Fruit fly (Drosophila melanogaster) whole organism, embryonic: Measurements from ENCODE around the gene CG8176.

Experiments
- ATbp ChIP-seq: fragments of 200-800 bp; sonication (Bioruptor generic); optimal IDR thresholded peaks from 2 replicates; lab custom pipeline; 2017; ENCODE audit warnings: missing biosample characterization, mild to moderate bottlenecking, missing genetic modification characterization, missing genetic modification reagents
- CG10209 ChIP-seq: fragments of 200-800 bp; sonication (Bioruptor generic); optimal IDR thresholded peaks from 3 replicates; lab custom pipeline; 2017; ENCODE audit warnings: missing biosample characterization, mild to moderate bottlenecking, missing genetic modification characterization, missing genetic modification reagents
- CG10274 ChIP-seq: fragments of 200-800 bp; sonication (Bioruptor generic); optimal IDR thresholded peaks from 3 replicates; lab custom pipeline; 2017; ENCODE audit warnings: missing biosample characterization, mild to moderate bottlenecking, missing genetic modification characterization
- CG10366 ChIP-seq: fragments of 200-800 bp; sonication (Bioruptor generic); IDR thresholded peaks from 2 replicates; pipeline ENCODE4 v1.3.6; 2022; ENCODE audit warnings: missing biosample characterization, missing genetic modification characterization
- CG10431 ChIP-seq: fragments of 200-800 bp; sonication (Bioruptor generic); optimal IDR thresholded peaks from 3 replicates; lab custom pipeline; 2018; ENCODE audit warnings: missing biosample characterization, mild to moderate bottlenecking, missing genetic modification characterization
- CG10462 ChIP-seq: fragments of 200-800 bp; sonication (Bioruptor generic); optimal IDR thresholded peaks from 2 replicates; lab custom pipeline; 2016; ENCODE audit warnings: missing biosample characterization, missing genetic modification characterization
- CG10654 ChIP-seq: fragments of 200-800 bp; sonication (Bioruptor generic); optimal IDR thresholded peaks from 2 replicates; lab custom pipeline; 2016; ENCODE audit warnings: missing biosample characterization, missing genetic modification characterization
- CG11696 ChIP-seq: fragments of 200-800 bp; sonication (Bioruptor generic); IDR thresholded peaks from 2 replicates; pipeline ENCODE4 v1.3.6; 2022; ENCODE audit warnings: missing biosample characterization, missing genetic modification characterization
- CG12942 ChIP-seq: fragments of 200-800 bp; sonication (Bioruptor generic); optimal IDR thresholded peaks from 3 replicates; lab custom pipeline; 2016; ENCODE audit warnings: missing biosample characterization, missing genetic modification characterization
- CG14050 ChIP-seq: fragments of 200-800 bp; sonication (Bioruptor generic); IDR thresholded peaks from 3 replicates; pipeline ENCODE4 v1.3.6; 2022; ENCODE audit warnings: missing biosample characterization, missing genetic modification characterization
- CG15601 ChIP-seq: fragments of 200-800 bp; sonication (Bioruptor generic); optimal IDR thresholded peaks from 3 replicates; lab custom pipeline; 2019; ENCODE audit warnings: missing biosample characterization, mild to moderate bottlenecking, missing genetic modification characterization, moderate library complexity
- CG18476 ChIP-seq: fragments of 200-800 bp; sonication (Bioruptor generic); optimal IDR thresholded peaks from 2 replicates; lab custom pipeline; 2016; ENCODE audit warnings: missing biosample characterization, mild to moderate bottlenecking, missing genetic modification characterization
- CG2202 ChIP-seq: fragments of 200-800 bp; sonication (Bioruptor generic); optimal IDR thresholded peaks from 2 replicates; lab custom pipeline; 2018; ENCODE audit warnings: missing biosample characterization, mild to moderate bottlenecking, missing genetic modification characterization
- CG42726 ChIP-seq: fragments of 200-800 bp; sonication (Bioruptor generic); IDR thresholded peaks from 2 replicates; pipeline ENCODE4 v1.3.6; 2022; ENCODE audit warnings: missing biosample characterization, missing genetic modification characterization; ENCODE audit not compliant: partially characterized antibody
- CG4282 ChIP-seq: fragments of 200-800 bp; sonication (Bioruptor generic); optimal IDR thresholded peaks from 2 replicates; lab custom pipeline; 2016; ENCODE audit warnings: missing biosample characterization, missing genetic modification characterization
- CG4617 ChIP-seq: fragments of 200-800 bp; sonication (Bioruptor generic); optimal IDR thresholded peaks from 3 replicates; lab custom pipeline; 2016; ENCODE audit warnings: missing biosample characterization, missing genetic modification characterization, borderline replicate concordance
- CG4820 ChIP-seq: fragments of 200-800 bp; sonication (Bioruptor generic); optimal IDR thresholded peaks from 3 replicates; lab custom pipeline; 2016; ENCODE audit warnings: missing biosample characterization, missing genetic modification characterization
- CG5180 ChIP-seq: fragments of 200-800 bp; sonication (Bioruptor generic); optimal IDR thresholded peaks from 3 replicates; lab custom pipeline; 2017; ENCODE audit warnings: missing biosample characterization, missing genetic modification characterization, mild to moderate bottlenecking, moderate library complexity, missing genetic modification reagents
- CG9215 ChIP-seq: fragments of 200-800 bp; sonication (Bioruptor generic); IDR thresholded peaks from 2 replicates; pipeline ENCODE4 v1.3.6; 2022; ENCODE audit warnings: missing biosample characterization, missing genetic modification characterization
- D ChIP-seq, 2 experiments: fragments of 200-800 bp in 1 of 2; fragments of >200 bp in 1 of 2; sonication (Bioruptor generic) in 1 of 2; optimal IDR thresholded peaks; 2 replicates in 1 of 2; 3 replicates in 1 of 2; lab custom pipeline; 2017; ENCODE audit warnings: mild to moderate bottlenecking in 1 of 2, missing biosample characterization in 1 of 2, missing genetic modification characterization in 1 of 2, missing genetic modification reagents in 1 of 2
- D19A ChIP-seq: fragments of 200-800 bp; optimal IDR thresholded peaks from 3 replicates; lab custom pipeline; 2019; ENCODE audit warnings: missing biosample characterization, mild to moderate bottlenecking, missing genetic modification characterization, moderate library complexity
- Dbx ChIP-seq: fragments of 200-800 bp; sonication (Bioruptor generic); IDR thresholded peaks from 3 replicates; pipeline ENCODE4 v1.3.6; 2022; ENCODE audit warnings: missing biosample characterization, missing genetic modification characterization
- ERR ChIP-seq: fragments of 200-800 bp; sonication (Bioruptor generic); optimal IDR thresholded peaks from 2 replicates; lab custom pipeline; 2016; ENCODE audit warnings: missing biosample characterization, missing genetic modification characterization
- Hand ChIP-seq: fragments of 200-800 bp; sonication (Bioruptor generic); optimal IDR thresholded peaks from 2 replicates; lab custom pipeline; 2017; ENCODE audit warnings: mild to moderate bottlenecking, missing biosample characterization, missing genetic modification reagents, missing genetic modification characterization
- HmgZ ChIP-seq: fragments of 200-800 bp; sonication (Bioruptor generic); optimal IDR thresholded peaks from 2 replicates; lab custom pipeline; 2018; ENCODE audit warnings: missing biosample characterization, mild to moderate bottlenecking, missing genetic modification characterization
- Lpt ChIP-seq: fragments of >200 bp; optimal IDR thresholded peaks from 2 replicates; lab custom pipeline; 2018; ENCODE audit warnings: missing biosample characterization, missing genetic modification characterization
- NC2α ChIP-seq: fragments of 200-800 bp; sonication (Bioruptor generic); optimal IDR thresholded peaks from 2 replicates; lab custom pipeline; 2016; ENCODE audit warnings: missing biosample characterization, missing genetic modification characterization
- Optix ChIP-seq: fragments of 200-800 bp; sonication (Bioruptor generic); IDR thresholded peaks from 3 replicates; pipeline ENCODE4 v1.3.6; 2022; ENCODE audit warnings: missing biosample characterization, missing genetic modification characterization
- Side ChIP-seq: fragments of 200-800 bp; sonication (Bioruptor generic); optimal IDR thresholded peaks from 2 replicates; lab custom pipeline; 2016; ENCODE audit warnings: missing biosample characterization, missing genetic modification characterization
- Sry-β ChIP-seq: fragments of 200-800 bp; sonication (Bioruptor generic); optimal IDR thresholded peaks from 2 replicates; lab custom pipeline; 2018; ENCODE audit warnings: missing biosample characterization, mild to moderate bottlenecking, missing genetic modification characterization, moderate library complexity
- Tbp ChIP-seq: fragments of >200 bp; optimal IDR thresholded peaks from 2 replicates; lab custom pipeline; 2018; ENCODE audit warnings: missing biosample characterization, missing genetic modification characterization
- Xrp1 ChIP-seq: fragments of 200-800 bp; sonication (Bioruptor generic); IDR thresholded peaks from 2 replicates; pipeline ENCODE4 v1.3.6; 2022; ENCODE audit warnings: missing biosample characterization, missing genetic modification characterization
- ac ChIP-seq: fragments of 200-800 bp; sonication (Bioruptor generic); optimal IDR thresholded peaks from 3 replicates; lab custom pipeline; 2017; ENCODE audit warnings: missing biosample characterization, mild to moderate bottlenecking, missing genetic modification characterization
- aop ChIP-seq: fragments of 200-800 bp; sonication (Bioruptor generic); IDR thresholded peaks from 2 replicates; pipeline ENCODE4 v1.3.6; 2022; ENCODE audit warnings: missing biosample characterization, missing genetic modification characterization
- cad ChIP-seq: fragments of >200 bp; optimal IDR thresholded peaks from 2 replicates; lab custom pipeline; 2017; ENCODE audit warnings: missing biosample characterization, missing genetic modification characterization
- esg ChIP-seq: fragments of 200-800 bp; sonication (Bioruptor generic); conservative IDR thresholded peaks from 2 replicates; pipeline ENCODE4 v1.3.6; 2022; ENCODE audit warnings: missing biosample characterization, missing genetic modification characterization
- fd3F ChIP-seq: fragments of 200-800 bp; sonication (Bioruptor generic); optimal IDR thresholded peaks from 2 replicates; lab custom pipeline; 2018; ENCODE audit warnings: missing biosample characterization, mild to moderate bottlenecking, missing genetic modification characterization, moderate library complexity
- fd64A ChIP-seq: fragments of 200-800 bp; sonication (Bioruptor generic); optimal IDR thresholded peaks from 3 replicates; lab custom pipeline; 2018; ENCODE audit warnings: missing biosample characterization, mild to moderate bottlenecking, missing genetic modification characterization
- grau ChIP-seq: fragments of 200-800 bp; optimal IDR thresholded peaks from 3 replicates; lab custom pipeline; 2019; ENCODE audit warnings: missing biosample characterization, mild to moderate bottlenecking, missing genetic modification characterization, moderate library complexity
- kah ChIP-seq: fragments of 200-800 bp; sonication (Bioruptor generic); optimal IDR thresholded peaks from 2 replicates; lab custom pipeline; 2018; ENCODE audit warnings: missing biosample characterization, mild to moderate bottlenecking, missing genetic modification characterization
- onecut ChIP-seq: fragments of 200-800 bp; sonication (Bioruptor generic); IDR thresholded peaks from 2 replicates; pipeline ENCODE4 v1.3.6; 2022; ENCODE audit warnings: missing biosample characterization, missing genetic modification characterization
- pita ChIP-seq: fragments of 200-800 bp; sonication (Bioruptor generic); optimal IDR thresholded peaks from 2 replicates; lab custom pipeline; 2017; ENCODE audit warnings: missing biosample characterization, mild to moderate bottlenecking, missing genetic modification characterization
- pum ChIP-seq: fragments of 200-800 bp; sonication (Bioruptor generic); optimal IDR thresholded peaks from 2 replicates; lab custom pipeline; 2016; ENCODE audit warnings: missing biosample characterization, missing genetic modification characterization
- ro ChIP-seq: fragments of 200-800 bp; sonication (Bioruptor generic); IDR thresholded peaks from 2 replicates; pipeline ENCODE4 v1.3.6; 2022; ENCODE audit warnings: missing biosample characterization, missing genetic modification characterization
- slou ChIP-seq: fragments of 200-800 bp; sonication (Bioruptor generic); optimal IDR thresholded peaks from 3 replicates; lab custom pipeline; 2016; ENCODE audit warnings: missing biosample characterization, missing genetic modification characterization
- slp2 ChIP-seq: fragments of 200-800 bp; sonication (Bioruptor generic); optimal IDR thresholded peaks from 2 replicates; lab custom pipeline; 2016; ENCODE audit warnings: missing biosample characterization, missing genetic modification characterization
- tap ChIP-seq: fragments of 200-800 bp; optimal IDR thresholded peaks from 3 replicates; lab custom pipeline; 2019; ENCODE audit warnings: missing biosample characterization, mild to moderate bottlenecking, missing genetic modification characterization, moderate library complexity
- tna ChIP-seq: fragments of 200-800 bp; sonication (Bioruptor generic); IDR thresholded peaks from 2 replicates; pipeline ENCODE4 v1.3.6; 2022; ENCODE audit warnings: missing biosample characterization, missing genetic modification characterization; ENCODE audit not compliant: partially characterized antibody
- yki ChIP-seq: fragments of >200 bp; optimal IDR thresholded peaks from 3 replicates; lab custom pipeline; 2018

CG8176 gene

dm6 chr3R:9573812-9574587 is 58.2 kb downstream of the CG8176 start, which contains the start of gene CG9399 (continued):
- TF ChIP-seq NC2α (GFP tag; lab: Kevin White, UChicago) (peak; percentile 81), pum (peak; percentile 91), Side (peak; percentile 82), CG10209 (GFP tag; lab: Kevin White, UChicago) (peak; percentile 98), fd64A (GFP tag; lab: Kevin White, UChicago) (peak; percentile 84), CG10431 (GFP tag; lab: Kevin White, UChicago) (peak; percentile 88), pita (GFP tag; lab: Kevin White, UChicago) (peak; percentile 55), CG42726 (peak; percentile 62; the same call in 1 of the 2 replicates), CG14050 (GFP tag; lab: Robert Waterston, UW) (peak; percentile 97), Optix (peak; percentile 98), onecut (GFP tag; lab: Robert Waterston, UW) (peak; percentile 89), CG4282 (GFP tag; lab: Kevin White, UChicago) (peak; percentile 87), esg (peak; percentile 98), slp2 (peak; percentile 90), D (optimal IDR thresholded peaks at IDR 0.05; lab: Kevin White, UChicago) (no peak), D (GFP tag; optimal IDR thresholded peaks at IDR 0.05; lab: Kevin White, UChicago) (peak; percentile 95), cad (no peak), grau (tag; lab: Kevin White, UChicago) (peak; percentile 95), Hand (GFP tag; lab: Kevin White, UChicago) (peak; percentile 76), ERR (GFP tag; lab: Kevin White, UChicago) (peak; percentile 82), tap (tag; lab: Kevin White, UChicago) (peak; percentile 93), CG10366 (GFP tag; lab: Robert Waterston, UW) (peak; percentile 99), ac (GFP tag; lab: Kevin White, UChicago) (peak; percentile 72), Dbx (peak; percentile 96), CG10274 (GFP tag; lab: Kevin White, UChicago) (peak; percentile 82), D19A (tag; lab: Kevin White, UChicago) (peak; percentile 92), CG9215 (GFP tag; lab: Robert Waterston, UW) (peak; percentile 92), ro (peak; percentile 95), tna (GFP tag; lab: Robert Waterston, UW) (no peak), fd3F (GFP tag; lab: Kevin White, UChicago) (peak; percentile 96), kah (GFP tag; lab: Kevin White, UChicago) (peak; percentile 88), slou (GFP tag; lab: Kevin White, UChicago) (peak; percentile 84), Sry-β (GFP tag; lab: Kevin White, UChicago) (peak; percentile 97), ATbp (peak; percentile 95), HmgZ (tag; lab: Kevin White, UChicago) (peak; percentile 97), CG10462 (GFP tag; lab: Kevin White, UChicago) (peak; percentile 98), yki (lab: Kevin White, UChicago) (no peak), Tbp (GFP tag; lab: Kevin White, UChicago) (peak; percentile 68), CG12942 (GFP tag; lab: Kevin White, UChicago) (peak; percentile 97), Lpt (GFP tag; lab: Kevin White, UChicago) (no peak), Xrp1 (peak; percentile 99), CG11696 (peak; percentile 92), CG4820 (GFP tag; lab: Kevin White, UChicago) (peak; percentile 96), CG10654 (GFP tag; lab: Kevin White, UChicago) (peak; percentile 97), CG4617 (GFP tag; lab: Kevin White, UChicago) (peak; percentile 97), CG18476 (GFP tag; lab: Kevin White, UChicago) (peak; percentile 95), CG2202 (tag; lab: Kevin White, UChicago) (peak; percentile 95), CG5180 (GFP tag; lab: Kevin White, UChicago) (peak; percentile 80), CG15601 (tag; lab: Kevin White, UChicago) (peak; percentile 96), aop (peak; percentile 96)
